Fruit fly (Drosophila melanogaster) whole organism, prepupa: ENCODE data around the gene Cyp12a4.

Experiments used
- Blimp-1 ChIP-seq: fragments of 200-800 bp; sonication (Bioruptor generic); optimal IDR thresholded peaks from 3 replicates; lab custom pipeline; 2017; ENCODE audit warnings: missing biosample characterization, missing genetic modification characterization, mild to moderate bottlenecking, moderate library complexity, missing genetic modification reagents
- CG10631 ChIP-seq: fragments of 200-800 bp; sonication (Bioruptor generic); optimal IDR thresholded peaks from 2 replicates; lab custom pipeline; 2016; ENCODE audit warnings: missing biosample characterization, missing genetic modification characterization
- CG10669 ChIP-seq: fragments of 200-800 bp; sonication (Bioruptor generic); optimal IDR thresholded peaks from 3 replicates; lab custom pipeline; 2018; ENCODE audit warnings: missing biosample characterization, mild to moderate bottlenecking, missing genetic modification characterization, moderate library complexity
- CG11762 ChIP-seq: fragments of 200-800 bp; sonication (Bioruptor generic); optimal IDR thresholded peaks from 3 replicates; lab custom pipeline; 2016; ENCODE audit warnings: missing biosample characterization, missing genetic modification characterization; ENCODE audit not compliant: insufficient read depth
- CG11902 ChIP-seq: fragments of 200-800 bp; sonication (Bioruptor generic); optimal IDR thresholded peaks from 3 replicates; lab custom pipeline; 2016; ENCODE audit warnings: missing biosample characterization, missing genetic modification characterization
- CG15336 ChIP-seq: fragments of 200-800 bp; sonication (Bioruptor generic); IDR thresholded peaks from 2 replicates; pipeline ENCODE4 v1.3.6; 2022; ENCODE audit warnings: missing biosample characterization, missing genetic modification characterization
- CG1621 ChIP-seq: fragments of 200-800 bp; sonication (Bioruptor generic); optimal IDR thresholded peaks from 3 replicates; lab custom pipeline; 2018; ENCODE audit warnings: missing biosample characterization, mild to moderate bottlenecking, missing genetic modification characterization
- CG16779 ChIP-seq: fragments of 200-800 bp; sonication (Bioruptor generic); optimal IDR thresholded peaks from 3 replicates; lab custom pipeline; 2017; ENCODE audit warnings: missing biosample characterization, mild to moderate bottlenecking, missing genetic modification characterization
- CG31627 ChIP-seq: fragments of 200-800 bp; sonication (Bioruptor generic); optimal IDR thresholded peaks from 3 replicates; lab custom pipeline; 2016; ENCODE audit warnings: missing biosample characterization, missing genetic modification characterization
- CG34406 ChIP-seq: fragments of 200-800 bp; sonication (Bioruptor generic); optimal IDR thresholded peaks from 3 replicates; lab custom pipeline; 2016; ENCODE audit warnings: missing biosample characterization, missing genetic modification characterization
- CG4318 ChIP-seq: fragments of 200-800 bp; sonication (Bioruptor generic); optimal IDR thresholded peaks from 3 replicates; lab custom pipeline; 2017; ENCODE audit warnings: missing biosample characterization, mild to moderate bottlenecking, missing genetic modification characterization
- CG6163 ChIP-seq: fragments of 200-800 bp; sonication (Bioruptor generic); IDR thresholded peaks from 3 replicates; pipeline ENCODE4 v1.3.6; 2022; ENCODE audit warnings: missing biosample characterization, missing genetic modification characterization
- CG6276 ChIP-seq: fragments of 200-800 bp; sonication (Bioruptor generic); optimal IDR thresholded peaks from 2 replicates; lab custom pipeline; 2017; ENCODE audit warnings: missing biosample characterization, mild to moderate bottlenecking, missing genetic modification characterization
- CG6792 ChIP-seq: fragments of 200-800 bp; sonication (Bioruptor generic); optimal IDR thresholded peaks from 3 replicates; lab custom pipeline; 2016; ENCODE audit warnings: missing biosample characterization, missing genetic modification characterization
- CG6808 ChIP-seq: fragments of 200-800 bp; sonication (Bioruptor generic); optimal IDR thresholded peaks from 3 replicates; lab custom pipeline; 2017; ENCODE audit warnings: missing biosample characterization, missing genetic modification characterization, mild to moderate bottlenecking, moderate library complexity, missing genetic modification reagents
- CG6854 ChIP-seq: fragments of 200-800 bp; sonication (Bioruptor generic); optimal IDR thresholded peaks from 2 replicates; lab custom pipeline; 2017; ENCODE audit warnings: missing biosample characterization, mild to moderate bottlenecking, missing genetic modification characterization
- CG7368 ChIP-seq: fragments of 200-800 bp; sonication (Bioruptor generic); optimal IDR thresholded peaks from 3 replicates; lab custom pipeline; 2016; ENCODE audit warnings: missing biosample characterization, missing genetic modification characterization
- CG8119 ChIP-seq: fragments of 200-800 bp; sonication (Bioruptor generic); IDR thresholded peaks from 3 replicates; pipeline ENCODE4 v1.3.6; 2022; ENCODE audit warnings: missing biosample characterization, missing genetic modification characterization
- CG8319 ChIP-seq: fragments of 200-800 bp; sonication (Bioruptor generic); optimal IDR thresholded peaks from 3 replicates; lab custom pipeline; 2016; ENCODE audit warnings: missing biosample characterization, missing genetic modification characterization
- CG8632 ChIP-seq: fragments of 200-800 bp; sonication (Bioruptor generic); optimal IDR thresholded peaks from 3 replicates; lab custom pipeline; 2016; ENCODE audit warnings: missing biosample characterization, missing genetic modification characterization
- CG9139 ChIP-seq: fragments of 200-800 bp; sonication (Bioruptor generic); optimal IDR thresholded peaks from 3 replicates; lab custom pipeline; 2017; ENCODE audit warnings: missing biosample characterization, mild to moderate bottlenecking, missing genetic modification characterization
- Eip75B ChIP-seq: fragments of 200-800 bp; sonication (Bioruptor generic); optimal IDR thresholded peaks from 3 replicates; lab custom pipeline; 2016; ENCODE audit warnings: missing biosample characterization, missing genetic modification characterization
- Eip78C ChIP-seq: fragments of 200-800 bp; sonication (Bioruptor generic); peaks from one replicate; lab custom pipeline; 2016; ENCODE audit warnings: missing biosample characterization, missing genetic modification characterization
- Eip93F ChIP-seq: fragments of 200-800 bp; sonication (Bioruptor generic); optimal IDR thresholded peaks from 2 replicates; lab custom pipeline; 2016; ENCODE audit warnings: missing biosample characterization, mild to moderate bottlenecking, missing genetic modification characterization
- Ets21C ChIP-seq: fragments of 200-800 bp; sonication (Bioruptor generic); optimal IDR thresholded peaks from 3 replicates; lab custom pipeline; 2016; ENCODE audit warnings: missing biosample characterization, missing genetic modification characterization
- Hr38 ChIP-seq: sonication (Bioruptor generic); optimal IDR thresholded peaks from 2 replicates; lab custom pipeline; 2016; ENCODE audit warnings: missing biosample characterization, missing genetic modification characterization
- Hr39 ChIP-seq: fragments of 200-800 bp; sonication (Bioruptor generic); optimal IDR thresholded peaks from 2 replicates; lab custom pipeline; 2016; ENCODE audit warnings: missing biosample characterization, missing genetic modification characterization
- Lpt ChIP-seq: fragments of 200-800 bp; sonication (Bioruptor generic); optimal IDR thresholded peaks from 3 replicates; lab custom pipeline; 2016; ENCODE audit warnings: missing biosample characterization, missing genetic modification characterization
- Met ChIP-seq: fragments of 200-800 bp; sonication (Bioruptor generic); optimal IDR thresholded peaks from 3 replicates; lab custom pipeline; 2016; ENCODE audit warnings: missing biosample characterization, missing genetic modification characterization
- OdsH ChIP-seq: fragments of 200-800 bp; sonication (Bioruptor generic); optimal IDR thresholded peaks from 3 replicates; lab custom pipeline; 2016; ENCODE audit warnings: missing biosample characterization, missing genetic modification characterization
- Sox102F ChIP-seq: fragments of 200-800 bp; sonication (Bioruptor generic); optimal IDR thresholded peaks from 2 replicates; lab custom pipeline; 2016; ENCODE audit warnings: missing biosample characterization, mild to moderate bottlenecking, missing genetic modification characterization
- achi ChIP-seq: fragments of 200-800 bp; sonication (Bioruptor generic); optimal IDR thresholded peaks from 3 replicates; lab custom pipeline; 2016; ENCODE audit warnings: missing biosample characterization, missing genetic modification characterization
- cyc ChIP-seq: fragments of 200-800 bp; sonication (Bioruptor generic); optimal IDR thresholded peaks from 3 replicates; lab custom pipeline; 2016; ENCODE audit warnings: missing biosample characterization, missing genetic modification characterization
- dac ChIP-seq: fragments of 200-800 bp; sonication (Bioruptor generic); optimal IDR thresholded peaks from 2 replicates; lab custom pipeline; 2017; ENCODE audit warnings: missing biosample characterization, mild to moderate bottlenecking, missing genetic modification characterization
- dsx ChIP-seq: fragments of 200-800 bp; optimal IDR thresholded peaks from 3 replicates; lab custom pipeline; 2019; ENCODE audit warnings: missing biosample characterization, mild to moderate bottlenecking, missing genetic modification characterization, moderate library complexity; ENCODE audit not compliant: poor library complexity, severe bottlenecking
- eg ChIP-seq: fragments of 200-800 bp; sonication (Bioruptor generic); IDR thresholded peaks from 3 replicates; pipeline ENCODE4 v1.3.6; 2022; ENCODE audit warnings: missing biosample characterization, missing genetic modification characterization
- esn ChIP-seq: fragments of 200-800 bp; sonication (Bioruptor generic); optimal IDR thresholded peaks from 2 replicates; lab custom pipeline; 2016; ENCODE audit warnings: missing biosample characterization, mild to moderate bottlenecking, missing genetic modification characterization, moderate library complexity
- fd59A ChIP-seq: fragments of 200-800 bp; sonication (Bioruptor generic); optimal IDR thresholded peaks from 2 replicates; lab custom pipeline; 2017; ENCODE audit warnings: missing biosample characterization, mild to moderate bottlenecking, missing genetic modification characterization, missing genetic modification reagents
- fd85E ChIP-seq: fragments of 200-800 bp; sonication (Bioruptor generic); optimal IDR thresholded peaks from 3 replicates; lab custom pipeline; 2016; ENCODE audit warnings: missing biosample characterization, missing genetic modification characterization
- fkh ChIP-seq: fragments of 200-800 bp; sonication (Bioruptor generic); optimal IDR thresholded peaks from 3 replicates; lab custom pipeline; 2017; ENCODE audit warnings: missing biosample characterization, mild to moderate bottlenecking, missing genetic modification characterization, moderate library complexity
- lz ChIP-seq: fragments of 200-800 bp; sonication (Bioruptor generic); optimal IDR thresholded peaks from 3 replicates; lab custom pipeline; 2016; ENCODE audit warnings: missing biosample characterization, missing genetic modification characterization
- net ChIP-seq: fragments of 200-800 bp; sonication (Bioruptor generic); optimal IDR thresholded peaks from 3 replicates; lab custom pipeline; 2016; ENCODE audit warnings: missing biosample characterization, missing genetic modification characterization
- pdm3 ChIP-seq: fragments of 200-800 bp; sonication (Bioruptor generic); optimal IDR thresholded peaks from 3 replicates; lab custom pipeline; 2016; ENCODE audit warnings: missing biosample characterization, missing genetic modification characterization
- salr ChIP-seq, 2 experiments: fragments of 200-800 bp; sonication (Bioruptor generic); optimal IDR thresholded peaks; 3 replicates each; lab custom pipeline; 2016 to 2018; ENCODE audit warnings: missing biosample characterization in 2 of 2, missing genetic modification characterization in 2 of 2, mild to moderate bottlenecking in 1 of 2
- spab ChIP-seq: fragments of 200-800 bp; sonication (Bioruptor generic); optimal IDR thresholded peaks from 2 replicates; lab custom pipeline; 2017; ENCODE audit warnings: missing biosample characterization, mild to moderate bottlenecking, missing genetic modification characterization, missing genetic modification reagents
- ss ChIP-seq, 2 experiments: fragments of 200-800 bp; sonication (Bioruptor generic); optimal IDR thresholded peaks; 2 replicates in 1 of 2; 3 replicates in 1 of 2; lab custom pipeline; 2017 to 2018; ENCODE audit warnings: mild to moderate bottlenecking in 2 of 2, missing biosample characterization in 2 of 2, missing genetic modification characterization in 2 of 2, moderate library complexity in 1 of 2
- svp ChIP-seq: fragments of 200-800 bp; sonication (Bioruptor generic); peaks from one replicate; lab custom pipeline; 2016; ENCODE audit warnings: missing biosample characterization, missing genetic modification characterization
- topi ChIP-seq: fragments of 200-800 bp; sonication (Bioruptor generic); optimal IDR thresholded peaks from 3 replicates; lab custom pipeline; 2016; ENCODE audit warnings: missing biosample characterization, missing genetic modification characterization
- vri ChIP-seq: fragments of 200-800 bp; sonication (Bioruptor generic); optimal IDR thresholded peaks from 3 replicates; lab custom pipeline; 2016; ENCODE audit warnings: missing biosample characterization, mild to moderate bottlenecking, missing genetic modification characterization

Gene Cyp12a4

DNA sequence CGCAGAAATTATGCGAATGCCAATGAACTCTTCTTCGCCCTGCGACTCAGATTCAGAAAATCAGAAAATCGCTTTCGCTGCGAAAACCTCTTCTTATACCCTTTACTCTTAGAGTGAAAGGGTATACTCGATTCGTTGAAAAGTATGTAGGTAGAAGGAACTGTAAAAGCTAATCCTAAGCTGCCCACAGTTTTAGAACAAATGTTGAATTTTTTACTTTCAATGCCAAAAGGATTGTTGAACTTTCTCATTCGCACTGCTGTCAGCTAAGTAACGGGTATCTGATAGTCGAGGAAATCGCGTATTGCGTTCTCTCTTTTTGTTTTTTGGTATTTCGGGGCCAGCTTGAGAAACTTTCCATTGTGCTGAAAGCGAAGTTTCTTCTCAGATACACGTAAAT is 21.1 kb upstream of the Cyp12a4 start (continued):
- TF ChIP-seq Sox102F (GFP tag; lab: Kevin White, UChicago), result peak; percentile 77
- peak; percentile 27 for TF ChIP-seq CG8319 (GFP tag; lab: Kevin White, UChicago)
- TF ChIP-seq Hr39 (GFP tag; lab: Kevin White, UChicago), result peak; percentile 78

DNA sequence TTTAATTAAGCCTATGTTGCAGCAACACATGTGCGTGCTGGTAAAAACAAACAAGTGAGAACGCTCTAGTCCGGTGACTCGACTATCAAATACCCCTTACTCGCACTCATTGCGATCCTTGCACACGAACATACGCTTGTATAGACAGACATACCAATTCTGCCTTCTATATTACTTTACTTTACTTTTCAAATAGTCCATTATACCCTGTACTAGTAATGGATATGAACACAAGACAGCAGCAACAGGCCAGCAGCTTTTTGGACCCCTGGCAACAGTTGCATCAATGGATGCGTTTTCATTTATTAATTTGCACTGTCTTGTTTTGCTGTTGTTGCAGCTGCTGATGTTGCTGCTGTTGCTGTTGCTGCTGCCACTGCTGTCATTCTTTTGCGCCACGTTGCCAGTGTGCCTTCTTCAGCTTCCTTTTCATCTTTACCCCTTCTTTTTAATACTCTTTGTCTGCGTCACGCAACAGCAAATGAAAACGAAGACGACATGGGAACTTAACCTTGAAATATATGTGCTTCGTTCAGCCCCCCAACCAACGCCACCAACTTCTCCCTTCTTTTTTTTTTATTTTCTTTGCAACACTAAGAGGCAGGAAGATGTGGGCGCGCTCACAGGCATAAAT is 16.3 kb upstream of the Cyp12a4 start:
- TF ChIP-seq fd59A (GFP tag; lab: Kevin White, UChicago), result peak; percentile 77
- peak; percentile 41 to 76 for TF ChIP-seq salr (GFP tag; optimal IDR thresholded peaks at IDR 0.05; lab: Kevin White, UChicago)
- peak; percentile 90 for TF ChIP-seq pdm3 (GFP tag; lab: Kevin White, UChicago)
- peak; percentile 64 for TF ChIP-seq dac
- peak; percentile 90 for TF ChIP-seq dsx
- TF ChIP-seq CG6854, result peak; percentile 63
- peak; percentile 86 for TF ChIP-seq cyc (GFP tag; lab: Kevin White, UChicago)
- peak; percentile 89 for TF ChIP-seq CG8119
- TF ChIP-seq Hr38, result no peak
- TF ChIP-seq CG6163 (GFP tag; lab: Robert Waterston, UW), result peak; percentile 96
- TF ChIP-seq CG9139, result peak; percentile 63
- TF ChIP-seq CG11902 (GFP tag; lab: Kevin White, UChicago), result peak; percentile 75
- TF ChIP-seq topi (GFP tag; lab: Kevin White, UChicago), result peak; percentile 84
- TF ChIP-seq CG7368 (GFP tag; lab: Kevin White, UChicago), result peak; percentile 82
- TF ChIP-seq fd85E, result peak; percentile 26
- peak; percentile 86 for TF ChIP-seq CG10669 (GFP tag; lab: Kevin White, UChicago)
- peak; percentile 93 for TF ChIP-seq eg (GFP tag; lab: Robert Waterston, UW)
- peak; percentile 89 for TF ChIP-seq CG1621 (tag; lab: Kevin White, UChicago)
- TF ChIP-seq CG6808, result peak; percentile 82
- TF ChIP-seq achi (GFP tag; lab: Kevin White, UChicago), result peak; percentile 85
- TF ChIP-seq CG10631, result peak; percentile 90
- TF ChIP-seq Lpt, result peak; percentile 77
- peak; percentile 79 for TF ChIP-seq Ets21C (GFP tag; lab: Kevin White, UChicago)
- peak; percentile 64 for TF ChIP-seq CG16779
- TF ChIP-seq svp (GFP tag; lab: Kevin White, UChicago), result peak; percentile 95
- TF ChIP-seq Eip93F (GFP tag; lab: Kevin White, UChicago), result peak; percentile 63
- TF ChIP-seq CG6276 (GFP tag; lab: Kevin White, UChicago), result peak; percentile 61
- TF ChIP-seq CG8632 (GFP tag; lab: Kevin White, UChicago), result peak; percentile 83
- peak; percentile 91 for TF ChIP-seq esn (GFP tag; lab: Kevin White, UChicago)
- peak; percentile 80 to 98 for TF ChIP-seq ss (GFP tag; optimal IDR thresholded peaks at IDR 0.05; lab: Kevin White, UChicago)
- peak; percentile 80 for TF ChIP-seq spab (GFP tag; lab: Kevin White, UChicago)
- TF ChIP-seq net (GFP tag; lab: Kevin White, UChicago), result peak; percentile 82
- TF ChIP-seq CG4318, result peak; percentile 47
- TF ChIP-seq Met (GFP tag; lab: Kevin White, UChicago), result peak; percentile 90
- peak; percentile 89 for TF ChIP-seq CG6792 (GFP tag; lab: Kevin White, UChicago)
- TF ChIP-seq fkh (GFP tag; lab: Kevin White, UChicago), result no peak
- TF ChIP-seq Eip75B (GFP tag; lab: Kevin White, UChicago), result peak; percentile 90
- peak; percentile 86 for TF ChIP-seq CG15336 (GFP tag; lab: Robert Waterston, UW)
- peak; percentile 83 for TF ChIP-seq CG34406 (GFP tag; lab: Kevin White, UChicago)
- TF ChIP-seq OdsH (GFP tag; lab: Kevin White, UChicago), result peak; percentile 88
- TF ChIP-seq CG11762 (GFP tag; lab: Kevin White, UChicago), result peak; percentile 65
- peak; percentile 88 for TF ChIP-seq lz
- peak; percentile 79 for TF ChIP-seq vri (GFP tag; lab: Kevin White, UChicago)
- peak; percentile 97 for TF ChIP-seq Eip78C
- peak; percentile 87 for TF ChIP-seq CG31627 (GFP tag; lab: Kevin White, UChicago)
- peak; percentile 82 for TF ChIP-seq Blimp-1
- TF ChIP-seq Sox102F (GFP tag; lab: Kevin White, UChicago), result peak; percentile 87
